Worm (Caenorhabditis elegans) whole organism, L4 larva: ENCODE measurements around the gene srj-21.
A peak's percentile ranks its signal among the peaks of the same experiment; 100 is the strongest.

Source experiments
- D1046.2 ChIP-seq: fragments of 200-800 bp; sonication (Bioruptor generic); IDR thresholded peaks from 2 replicates; pipeline ENCODE4 v1.3.6; 2022; ENCODE audit warnings: missing genetic modification characterization, missing compliant biosample characterization
- F10B5.3 ChIP-seq: sonication (generic microtip); optimal IDR thresholded peaks from 2 replicates; lab custom pipeline; 2016; ENCODE audit warnings: mild to moderate bottlenecking, missing genetic modification characterization, missing compliant biosample characterization
- F49E8.2 ChIP-seq: sonication (generic microtip); optimal IDR thresholded peaks from 2 replicates; lab custom pipeline; 2016; ENCODE audit warnings: missing compliant biosample characterization, mild to moderate bottlenecking, missing genetic modification characterization, borderline replicate concordance
- Y75B8A.6 ChIP-seq: fragments of 200-800 bp; sonication (Bioruptor generic); IDR thresholded peaks from 2 replicates; pipeline ENCODE4 v1.3.6; 2022; ENCODE audit warnings: missing genetic modification reagents, missing genetic modification characterization, missing compliant biosample characterization
- ZK546.5 ChIP-seq, 2 experiments: sonication (generic microtip); optimal IDR thresholded peaks; 2 replicates each; lab custom pipeline; 2017; ENCODE audit warnings: missing biosample characterization in 2 of 2, missing genetic modification characterization in 2 of 2
- aly-2 ChIP-seq: sonication (generic microtip); optimal IDR thresholded peaks from 2 replicates; lab custom pipeline; 2018; ENCODE audit warnings: missing biosample characterization, missing genetic modification characterization
- attf-4 ChIP-seq: sonication (generic microtip); optimal IDR thresholded peaks from 3 replicates; lab custom pipeline; 2017; ENCODE audit warnings: missing biosample characterization, missing genetic modification characterization
- ceh-20 ChIP-seq: fragments of 200-800 bp; sonication (Bioruptor generic); IDR thresholded peaks from 2 replicates; pipeline ENCODE4 v1.3.6; 2022; ENCODE audit warnings: missing genetic modification reagents, missing genetic modification characterization, missing compliant biosample characterization
- ceh-28 ChIP-seq: fragments of 150-350 bp; optimal IDR thresholded peaks from 2 replicates; lab custom pipeline; 2014; ENCODE audit warnings: missing biosample characterization, missing genetic modification reagents, missing genetic modification characterization
- ceh-62 ChIP-seq: sonication (generic microtip); optimal IDR thresholded peaks from 2 replicates; lab custom pipeline; 2017; ENCODE audit warnings: missing biosample characterization, missing genetic modification characterization
- ces-1 ChIP-seq: fragments of 150-350 bp; sonication (generic microtip); optimal IDR thresholded peaks from 4 replicates; lab custom pipeline; 2014; ENCODE audit warnings: missing biosample characterization, missing genetic modification reagents, missing genetic modification characterization
- cey-2 ChIP-seq: sonication (generic microtip); optimal IDR thresholded peaks from 3 replicates; lab custom pipeline; 2017; ENCODE audit warnings: missing genetic modification characterization, mild to moderate bottlenecking, missing compliant biosample characterization, antibody characterized with exemption, borderline replicate concordance; ENCODE audit not compliant: insufficient read depth
- daf-12 ChIP-seq: fragments of 150-350 bp; optimal IDR thresholded peaks from 2 replicates; lab custom pipeline; 2014; ENCODE audit warnings: missing biosample characterization, missing genetic modification reagents, missing genetic modification characterization
- daf-8 ChIP-seq: fragments of 200-800 bp; sonication (Bioruptor generic); IDR thresholded peaks from 2 replicates; pipeline ENCODE4 v1.3.6; 2022; ENCODE audit warnings: missing genetic modification characterization, missing compliant biosample characterization
- dmd-6 ChIP-seq: fragments of 200-800 bp; sonication (Bioruptor generic); IDR thresholded peaks from 2 replicates; pipeline ENCODE4 v1.3.6; 2022; ENCODE audit warnings: missing genetic modification reagents, missing genetic modification characterization, missing compliant biosample characterization
- dpl-1 ChIP-seq: fragments of 150-350 bp; optimal IDR thresholded peaks from 2 replicates; lab custom pipeline; 2014; ENCODE audit warnings: missing biosample characterization, missing genetic modification reagents, missing genetic modification characterization
- duxl-1 ChIP-seq: sonication (generic microtip); optimal IDR thresholded peaks from 2 replicates; lab custom pipeline; 2016; ENCODE audit warnings: mild to moderate bottlenecking, missing genetic modification characterization, moderate library complexity, missing compliant biosample characterization; ENCODE audit not compliant: poor library complexity
- dve-1 ChIP-seq: sonication (generic microtip); optimal IDR thresholded peaks from 2 replicates; lab custom pipeline; 2017; ENCODE audit warnings: antibody characterized with exemption, mild to moderate bottlenecking, missing genetic modification characterization, missing compliant biosample characterization; ENCODE audit not compliant: insufficient read depth
- egl-27 ChIP-seq: sonication (generic microtip); optimal IDR thresholded peaks from 3 replicates; lab custom pipeline; 2017; ENCODE audit warnings: missing biosample characterization, missing genetic modification reagents, missing genetic modification characterization
- egl-43 ChIP-seq: fragments of 200-800 bp; sonication (Bioruptor generic); IDR thresholded peaks from 2 replicates; pipeline ENCODE4 v1.3.6; 2022; ENCODE audit warnings: missing genetic modification reagents, missing genetic modification characterization, missing compliant biosample characterization
- hlh-30 ChIP-seq: sonication (generic microtip); optimal IDR thresholded peaks from 2 replicates; lab custom pipeline; 2017; ENCODE audit warnings: antibody characterized with exemption, mild to moderate bottlenecking, missing genetic modification characterization, missing compliant biosample characterization; ENCODE audit not compliant: insufficient read depth
- hmg-1.1 ChIP-seq: fragments of 200-800 bp; sonication (Bioruptor generic); IDR thresholded peaks from 2 replicates; pipeline ENCODE4 v1.3.6; 2022; ENCODE audit warnings: missing genetic modification reagents, missing genetic modification characterization, missing compliant biosample characterization
- lin-38 ChIP-seq: fragments of 200-800 bp; sonication (Bioruptor generic); IDR thresholded peaks from 2 replicates; pipeline ENCODE4 v1.3.6; 2022; ENCODE audit warnings: missing genetic modification reagents, missing genetic modification characterization, missing compliant biosample characterization
- lsy-2 ChIP-seq, 2 experiments: fragments of 150-350 bp in 1 of 2; sonication (generic microtip) in 1 of 2; optimal IDR thresholded peaks; 2 replicates each; lab custom pipeline; 2014 to 2017; ENCODE audit warnings: missing biosample characterization in 2 of 2, missing genetic modification characterization in 2 of 2
- madf-5 ChIP-seq, 2 experiments: fragments of 200-800 bp; sonication (Bioruptor generic); IDR thresholded peaks; 2 replicates each; pipeline ENCODE4 v1.3.6; 2022; ENCODE audit warnings: missing compliant biosample characterization in 2 of 2, missing genetic modification characterization in 2 of 2
- mdl-1 ChIP-seq, 2 experiments: fragments of 150-350 bp in 1 of 2; sonication (generic microtip) in 1 of 2; optimal IDR thresholded peaks; 2 replicates each; lab custom pipeline; 2014 to 2017; ENCODE audit warnings: missing biosample characterization in 2 of 2, missing genetic modification characterization in 2 of 2
- mep-1 ChIP-seq: fragments of 150-350 bp; sonication (generic microtip); optimal IDR thresholded peaks from 3 replicates; lab custom pipeline; 2014; ENCODE audit warnings: missing biosample characterization, missing genetic modification characterization
- mes-2 ChIP-seq: sonication (generic microtip); optimal IDR thresholded peaks from 2 replicates; lab custom pipeline; 2016; ENCODE audit warnings: missing genotype, mild to moderate bottlenecking, missing genetic modification characterization, missing compliant biosample characterization; ENCODE audit not compliant: poor library complexity, severe bottlenecking
- nhr-10 ChIP-seq: fragments of 150-350 bp; optimal IDR thresholded peaks from 2 replicates; lab custom pipeline; 2014; ENCODE audit warnings: missing biosample characterization, missing genetic modification characterization
- nhr-28 ChIP-seq: fragments of 150-350 bp; optimal IDR thresholded peaks from 2 replicates; lab custom pipeline; 2014; ENCODE audit warnings: missing biosample characterization, missing genetic modification characterization
- nhr-42 ChIP-seq: fragments of 200-800 bp; sonication (Bioruptor generic); IDR thresholded peaks from 2 replicates; pipeline ENCODE4 v1.3.6; 2022; ENCODE audit warnings: missing genetic modification characterization, missing compliant biosample characterization
- php-3 ChIP-seq: fragments of 200-800 bp; sonication (Bioruptor generic); IDR thresholded peaks from 2 replicates; pipeline ENCODE4 v1.3.6; 2022; ENCODE audit warnings: missing genetic modification reagents, missing genetic modification characterization, missing compliant biosample characterization
- pqm-1 ChIP-seq: sonication (generic microtip); optimal IDR thresholded peaks from 2 replicates; lab custom pipeline; 2017; ENCODE audit warnings: missing biosample characterization, missing genetic modification characterization
- rbr-2 ChIP-seq: sonication (generic microtip); optimal IDR thresholded peaks from 2 replicates; lab custom pipeline; 2016; ENCODE audit warnings: missing genotype, missing genetic modification characterization, missing compliant biosample characterization
- saeg-2 ChIP-seq: fragments of 200-800 bp; sonication (Bioruptor generic); IDR thresholded peaks from 2 replicates; pipeline ENCODE4 v1.3.6; 2022; ENCODE audit warnings: missing genetic modification reagents, missing genetic modification characterization, missing compliant biosample characterization
- spr-1 ChIP-seq: sonication (generic microtip); optimal IDR thresholded peaks from 2 replicates; lab custom pipeline; 2016; ENCODE audit warnings: mild to moderate bottlenecking, missing genetic modification characterization, missing compliant biosample characterization
- spr-3 ChIP-seq: fragments of 200-800 bp; sonication (Bioruptor generic); optimal IDR thresholded peaks from 2 replicates; lab custom pipeline; 2018; ENCODE audit warnings: mild to moderate bottlenecking, missing genetic modification characterization, missing compliant biosample characterization
- tra-1 ChIP-seq: fragments of 200-800 bp; sonication (Bioruptor generic); IDR thresholded peaks from 2 replicates; pipeline ENCODE4 v1.3.6; 2022; ENCODE audit warnings: missing genetic modification reagents, missing genetic modification characterization, missing compliant biosample characterization
- unc-130 ChIP-seq: sonication (generic microtip); optimal IDR thresholded peaks from 2 replicates; lab custom pipeline; 2016; ENCODE audit warnings: missing genetic modification reagents, missing genetic modification characterization, missing compliant biosample characterization
- unc-62 ChIP-seq, 3 experiments: fragments of 150-350 bp in 1 of 3; sonication (generic microtip); optimal IDR thresholded peaks in 2 of 3; peaks in 1 of 3; 1 replicate in 1 of 3; 2 replicates in 2 of 3; lab custom pipeline; 2014 to 2017; ENCODE audit warnings: missing biosample characterization in 3 of 3, missing genetic modification characterization in 3 of 3, missing genetic modification reagents in 3 of 3, missing genotype in 1 of 3
- vab-7 ChIP-seq: fragments of 200-800 bp; sonication (Bioruptor generic); IDR thresholded peaks from 2 replicates; pipeline ENCODE4 v1.3.6; 2022; ENCODE audit warnings: missing genetic modification reagents, missing genetic modification characterization, missing compliant biosample characterization
- zip-11 ChIP-seq: fragments of 200-800 bp; sonication (Bioruptor generic); IDR thresholded peaks from 2 replicates; pipeline ENCODE4 v1.3.6; 2022; ENCODE audit warnings: missing genetic modification characterization, missing compliant biosample characterization
- ztf-7 ChIP-seq: fragments of 150-350 bp; optimal IDR thresholded peaks from 2 replicates; lab custom pipeline; 2014; ENCODE audit warnings: missing biosample characterization, missing genetic modification characterization

srj-21 gene

ce11 chrV:10715158-10716152 is 29.7 kb upstream of the srj-21 start (continued):
- peak; percentile 44 for TF ChIP-seq mes-2 (tag; lab: Kevin White, UChicago)
- no peak for TF ChIP-seq ceh-28
- TF ChIP-seq mep-1 (tag; lab: Kevin White, UChicago): peak; percentile 95
- TF ChIP-seq daf-8 (GFP tag; lab: Robert Waterston, UW): no peak
- TF ChIP-seq dve-1 (tag; lab: Kevin White, UChicago): peak; percentile 91
- no peak for TF ChIP-seq duxl-1 (tag; lab: Kevin White, UChicago)
- peak; percentile 98 for TF ChIP-seq dmd-6 (GFP tag; lab: Robert Waterston, UW)
- no peak for TF ChIP-seq egl-27 (tag; lab: Kevin White, UChicago)

ce11 chrV:10716865-10717713 is 28.0 kb upstream of the srj-21 start:
- TF ChIP-seq vab-7 (GFP tag; lab: Robert Waterston, UW): peak; percentile 33; the same call in 1 of the 2 replicates
- TF ChIP-seq daf-12 (tag; lab: Kevin White, UChicago): no peak
- TF ChIP-seq Y75B8A.6 (GFP tag; lab: Robert Waterston, UW): 0 out of 2 replicates have a peak, but pooled peaks have one; percentile 3
- TF ChIP-seq mes-2 (tag; lab: Kevin White, UChicago): peak; percentile 31
- TF ChIP-seq lsy-2 (tag; optimal IDR thresholded peaks at IDR 0.05; lab: Kevin White, UChicago): peak; percentile 29 to 44
- peak; percentile 60 to 91 for TF ChIP-seq mdl-1 (tag; optimal IDR thresholded peaks at IDR 0.05; lab: Kevin White, UChicago)
- no peak for TF ChIP-seq aly-2
- TF ChIP-seq unc-62 (GFP tag; optimal IDR thresholded peaks at IDR 0.05 in 1 of 2; lab: Kevin White, UChicago): peak in 1 of 2 experiments; percentile 98
- no peak for TF ChIP-seq unc-62 (tag; optimal IDR thresholded peaks at IDR 0.05; lab: Kevin White, UChicago)
- TF ChIP-seq nhr-28: peak; percentile 67
- no peak for TF ChIP-seq D1046.2 (GFP tag; lab: Robert Waterston, UW)
- no peak for TF ChIP-seq ceh-62 (tag; lab: Kevin White, UChicago)
- no peak for TF ChIP-seq madf-5 (GFP tag; IDR thresholded peaks at IDR 0.05; lab: Robert Waterston, UW)
- TF ChIP-seq cey-2 (tag; lab: Kevin White, UChicago): peak; percentile 83
- no peak for TF ChIP-seq nhr-42 (GFP tag; lab: Robert Waterston, UW)
- TF ChIP-seq ztf-7 (tag; lab: Kevin White, UChicago): no peak
- TF ChIP-seq hmg-1.1 (GFP tag; lab: Robert Waterston, UW): peak; percentile 15; the same call in 1 of the 2 replicates
- peak; percentile 24 for TF ChIP-seq dpl-1 (GFP tag; lab: Kevin White, UChicago)
- no peak for TF ChIP-seq php-3 (GFP tag; lab: Robert Waterston, UW)
- no peak for TF ChIP-seq unc-130
- TF ChIP-seq F10B5.3: no peak
- TF ChIP-seq pqm-1 (tag; lab: Kevin White, UChicago): no peak
- TF ChIP-seq lin-38 (GFP tag; lab: Robert Waterston, UW): no peak
- TF ChIP-seq ZK546.5 (tag; optimal IDR thresholded peaks at IDR 0.05; lab: Kevin White, UChicago): no peak
- no peak for TF ChIP-seq spr-3 (GFP tag; lab: Kevin White, UChicago)
- TF ChIP-seq dmd-6 (GFP tag; lab: Robert Waterston, UW): peak; percentile 20; the same call in 1 of the 2 replicates
- TF ChIP-seq zip-11 (GFP tag; lab: Robert Waterston, UW): no peak
- peak; percentile 60 for TF ChIP-seq tra-1
- TF ChIP-seq rbr-2 (tag; lab: Kevin White, UChicago): peak; percentile 6
- peak; percentile 89 for TF ChIP-seq hlh-30
- no peak; the same call in 1 of the 2 replicates for TF ChIP-seq ceh-20 (GFP tag; lab: Robert Waterston, UW)
- no peak for TF ChIP-seq ces-1 (GFP tag; lab: Kevin White, UChicago)
- TF ChIP-seq egl-43 (GFP tag; lab: Robert Waterston, UW): peak; percentile 61; the same call in 1 of the 2 replicates
- TF ChIP-seq saeg-2: no peak
- peak; percentile 57 for TF ChIP-seq nhr-10 (tag; lab: Kevin White, UChicago)
- no peak for TF ChIP-seq F49E8.2 (tag; lab: Kevin White, UChicago)
- no peak for TF ChIP-seq spr-1
- no peak for TF ChIP-seq attf-4 (tag; lab: Kevin White, UChicago)
